Worm (Caenorhabditis elegans) whole organism, young adult: ENCODE results near the gene hrpl-1.
A peak's percentile ranks its signal among the peaks of the same experiment; 100 is the strongest.

Experiments used
- B0261.1 ChIP-seq: sonication (generic microtip); optimal IDR thresholded peaks from 2 replicates; lab custom pipeline; 2016; ENCODE audit warnings: mild to moderate bottlenecking, missing genetic modification characterization, moderate library complexity, missing compliant biosample characterization
- B0336.3 ChIP-seq: fragments of 200-800 bp; sonication (Bioruptor generic); IDR thresholded peaks from 2 replicates; pipeline ENCODE4 v1.3.6; 2022; ENCODE audit warnings: missing genetic modification characterization, missing compliant biosample characterization
- C17E4.6 ChIP-seq: fragments of 200-800 bp; sonication (Bioruptor generic); IDR thresholded peaks from 2 replicates; pipeline ENCODE4 v1.3.6; 2022; ENCODE audit warnings: missing genetic modification reagents, missing genetic modification characterization, missing compliant biosample characterization
- F10E7.11 ChIP-seq: sonication (generic microtip); optimal IDR thresholded peaks from 2 replicates; lab custom pipeline; 2017; ENCODE audit warnings: mild to moderate bottlenecking, missing genetic modification characterization, moderate library complexity, missing compliant biosample characterization
- F23B12.7 ChIP-seq: sonication (generic microtip); optimal IDR thresholded peaks from 2 replicates; lab custom pipeline; 2017; ENCODE audit warnings: missing genetic modification characterization, mild to moderate bottlenecking, missing compliant biosample characterization, antibody characterized with exemption, moderate library complexity; ENCODE audit not compliant: insufficient read depth
- F37B4.10 ChIP-seq: fragments of 200-800 bp; sonication (Bioruptor generic); IDR thresholded peaks from 2 replicates; pipeline ENCODE4 v1.3.6; 2022; ENCODE audit warnings: missing genetic modification characterization, missing compliant biosample characterization
- F39B2.1 ChIP-seq: fragments of 200-800 bp; sonication (Bioruptor generic); IDR thresholded peaks from 2 replicates; pipeline ENCODE4 v1.3.6; 2022; ENCODE audit warnings: missing genetic modification reagents, missing genetic modification characterization, missing compliant biosample characterization
- F52B5.7 ChIP-seq: sonication (generic microtip); optimal IDR thresholded peaks from 2 replicates; lab custom pipeline; 2016; ENCODE audit warnings: mild to moderate bottlenecking, missing genetic modification characterization, missing compliant biosample characterization
- F55B11.4 ChIP-seq: sonication (generic microtip); optimal IDR thresholded peaks from 2 replicates; lab custom pipeline; 2016; ENCODE audit warnings: missing compliant biosample characterization, missing genetic modification characterization, borderline replicate concordance; ENCODE audit not compliant: insufficient read depth
- F57C9.4 ChIP-seq: sonication (generic microtip); optimal IDR thresholded peaks from 2 replicates; lab custom pipeline; 2017; ENCODE audit warnings: mild to moderate bottlenecking, missing genetic modification characterization, missing compliant biosample characterization
- K12H6.12 ChIP-seq: fragments of 200-800 bp; sonication (Bioruptor generic); optimal IDR thresholded peaks from 2 replicates; lab custom pipeline; 2018; ENCODE audit warnings: mild to moderate bottlenecking, missing genetic modification characterization, missing compliant biosample characterization
- T26A5.8 ChIP-seq: sonication (generic microtip); optimal IDR thresholded peaks from 2 replicates; lab custom pipeline; 2016; ENCODE audit warnings: missing genetic modification characterization, missing compliant biosample characterization
- Y53F4B.3 ChIP-seq: fragments of 200-800 bp; sonication (Bioruptor generic); IDR thresholded peaks from 2 replicates; pipeline ENCODE4 v1.3.6; 2022; ENCODE audit warnings: missing genetic modification reagents, missing genetic modification characterization, missing compliant biosample characterization
- Y95B8A.8 ChIP-seq: fragments of 200-800 bp; sonication (Bioruptor generic); IDR thresholded peaks from 2 replicates; pipeline ENCODE4 v1.3.6; 2022; ENCODE audit warnings: missing genetic modification reagents, missing genetic modification characterization, missing compliant biosample characterization
- ama-1 ChIP-seq, 3 experiments: fragments of 150-350 bp in 1 of 3; sonication (generic microtip) in 2 of 3; optimal IDR thresholded peaks; 2 replicates each; lab custom pipeline; 2014 to 2018; ENCODE audit warnings: missing biosample characterization in 2 of 3, missing genetic modification characterization in 2 of 3, missing genetic modification reagents in 2 of 3
- aptf-3 ChIP-seq: fragments of 200-800 bp; sonication (Bioruptor generic); IDR thresholded peaks from 2 replicates; pipeline ENCODE4 v1.3.6; 2022; ENCODE audit warnings: missing genetic modification characterization, missing compliant biosample characterization
- attf-3 ChIP-seq: fragments of 200-800 bp; sonication (Bioruptor generic); conservative IDR thresholded peaks from 2 replicates; pipeline ENCODE4 v1.3.6; 2022; ENCODE audit warnings: missing genetic modification reagents, missing genetic modification characterization, missing compliant biosample characterization
- attf-5 ChIP-seq: fragments of 200-800 bp; sonication (Bioruptor generic); optimal IDR thresholded peaks from 2 replicates; lab custom pipeline; 2018; ENCODE audit warnings: mild to moderate bottlenecking, missing genetic modification characterization, missing compliant biosample characterization
- bed-2 ChIP-seq: fragments of 200-800 bp; sonication (Bioruptor generic); IDR thresholded peaks from 2 replicates; pipeline ENCODE4 v1.3.6; 2022; ENCODE audit warnings: missing genetic modification reagents, missing genetic modification characterization, missing compliant biosample characterization
- ceh-27 ChIP-seq: fragments of 200-800 bp; sonication (Bioruptor generic); optimal IDR thresholded peaks from 2 replicates; lab custom pipeline; 2018; ENCODE audit warnings: mild to moderate bottlenecking, missing genetic modification characterization, moderate library complexity, missing compliant biosample characterization
- ceh-58 ChIP-seq: fragments of 200-800 bp; sonication (Bioruptor generic); IDR thresholded peaks from 2 replicates; pipeline ENCODE4 v1.3.6; 2022; ENCODE audit warnings: missing genetic modification characterization, missing compliant biosample characterization
- egrh-3 ChIP-seq: fragments of 200-800 bp; sonication (Bioruptor generic); IDR thresholded peaks from 2 replicates; pipeline ENCODE4 v1.3.6; 2022; ENCODE audit warnings: missing genetic modification reagents, missing genetic modification characterization, missing compliant biosample characterization
- ets-4 ChIP-seq: fragments of 200-800 bp; sonication (Bioruptor generic); optimal IDR thresholded peaks from 2 replicates; lab custom pipeline; 2018; ENCODE audit warnings: mild to moderate bottlenecking, missing genetic modification characterization, missing compliant biosample characterization
- fkh-3 ChIP-seq: sonication (generic microtip); optimal IDR thresholded peaks from 2 replicates; lab custom pipeline; 2016; ENCODE audit warnings: mild to moderate bottlenecking, missing genetic modification characterization, missing compliant biosample characterization
- him-1 ChIP-seq: sonication (generic microtip); optimal IDR thresholded peaks from 2 replicates; lab custom pipeline; 2016; ENCODE audit warnings: missing genotype, missing genetic modification reagents, missing genetic modification characterization, missing compliant biosample characterization
- hrde-1 ChIP-seq: sonication (generic microtip); optimal IDR thresholded peaks from 2 replicates; lab custom pipeline; 2016; ENCODE audit warnings: missing genetic modification characterization, mild to moderate bottlenecking, missing compliant biosample characterization, moderate library complexity, missing genotype, missing genetic modification reagents, borderline replicate concordance
- let-526 ChIP-seq: fragments of 200-800 bp; sonication (Bioruptor generic); IDR thresholded peaks from 2 replicates; pipeline ENCODE4 v1.3.6; 2022; ENCODE audit warnings: missing genetic modification reagents, missing genetic modification characterization, missing compliant biosample characterization
- let-607 ChIP-seq, 2 experiments: fragments of 200-800 bp in 1 of 2; sonication (Bioruptor generic) in 1 of 2; sonication (generic microtip) in 1 of 2; optimal IDR thresholded peaks; 2 replicates each; lab custom pipeline; 2016 to 2018; ENCODE audit warnings: mild to moderate bottlenecking in 2 of 2, missing compliant biosample characterization in 2 of 2, missing genetic modification characterization in 2 of 2, moderate library complexity in 2 of 2, missing genotype in 1 of 2
- lin-40 ChIP-seq: sonication (generic microtip); optimal IDR thresholded peaks from 2 replicates; lab custom pipeline; 2016; ENCODE audit warnings: missing genetic modification characterization, mild to moderate bottlenecking, missing compliant biosample characterization, missing genotype, missing genetic modification reagents
- lin-54 ChIP-seq: fragments of 200-800 bp; sonication (Bioruptor generic); optimal IDR thresholded peaks from 2 replicates; lab custom pipeline; 2018; ENCODE audit warnings: mild to moderate bottlenecking, missing genetic modification characterization, missing compliant biosample characterization
- lsy-27 ChIP-seq: sonication (generic microtip); optimal IDR thresholded peaks from 2 replicates; lab custom pipeline; 2017; ENCODE audit warnings: missing genetic modification characterization, mild to moderate bottlenecking, missing compliant biosample characterization, antibody characterized with exemption, missing genotype, borderline replicate concordance; ENCODE audit not compliant: insufficient read depth
- madf-10 ChIP-seq: sonication (generic microtip); optimal IDR thresholded peaks from 2 replicates; lab custom pipeline; 2016; ENCODE audit warnings: mild to moderate bottlenecking, missing genetic modification characterization, missing compliant biosample characterization
- madf-8 ChIP-seq: fragments of 200-800 bp; sonication (Bioruptor generic); conservative IDR thresholded peaks from 2 replicates; pipeline ENCODE4 v1.3.6; 2022; ENCODE audit warnings: missing genetic modification reagents, missing genetic modification characterization, missing compliant biosample characterization
- mel-28 ChIP-seq: sonication (generic microtip); optimal IDR thresholded peaks from 2 replicates; lab custom pipeline; 2016; ENCODE audit warnings: borderline replicate concordance, mild to moderate bottlenecking, missing genetic modification characterization, missing compliant biosample characterization
- nfya-1 ChIP-seq: sonication (generic microtip); optimal IDR thresholded peaks from 2 replicates; lab custom pipeline; 2017; ENCODE audit warnings: antibody characterized with exemption, missing compliant biosample characterization, missing genetic modification characterization, borderline replicate concordance; ENCODE audit not compliant: insufficient read depth
- nhr-179 ChIP-seq: sonication (generic microtip); optimal IDR thresholded peaks from 2 replicates; lab custom pipeline; 2016; ENCODE audit warnings: mild to moderate bottlenecking, missing genetic modification characterization, missing compliant biosample characterization
- nhr-80 ChIP-seq: sonication (generic microtip); optimal IDR thresholded peaks from 2 replicates; lab custom pipeline; 2016; ENCODE audit warnings: missing genetic modification characterization, missing compliant biosample characterization
- sptf-2 ChIP-seq: fragments of 200-800 bp; sonication (Bioruptor generic); optimal IDR thresholded peaks from 2 replicates; lab custom pipeline; 2018; ENCODE audit warnings: mild to moderate bottlenecking, missing genetic modification characterization, missing compliant biosample characterization
- tbp1 ChIP-seq: fragments of 200-800 bp; sonication (Bioruptor generic); optimal IDR thresholded peaks from 2 replicates; lab custom pipeline; 2018; ENCODE audit warnings: mild to moderate bottlenecking, missing genetic modification characterization, missing compliant biosample characterization
- tlf-1 ChIP-seq: fragments of 200-800 bp; sonication (Bioruptor generic); optimal IDR thresholded peaks from 2 replicates; lab custom pipeline; 2018; ENCODE audit warnings: mild to moderate bottlenecking, missing genetic modification characterization, missing compliant biosample characterization
- unc-130 ChIP-seq: sonication (generic microtip); optimal IDR thresholded peaks from 2 replicates; lab custom pipeline; 2016; ENCODE audit warnings: missing genetic modification reagents, missing genetic modification characterization, missing compliant biosample characterization
- unc-62 ChIP-seq: fragments of 150-350 bp; optimal IDR thresholded peaks from 2 replicates; lab custom pipeline; 2014; ENCODE audit warnings: missing biosample characterization, missing genetic modification reagents, missing genetic modification characterization
- zfh-2 ChIP-seq: fragments of 200-800 bp; sonication (Bioruptor generic); conservative IDR thresholded peaks from 2 replicates; pipeline ENCODE4 v1.3.6; 2022; ENCODE audit warnings: missing genetic modification reagents, missing genetic modification characterization, missing compliant biosample characterization
- zim-3 ChIP-seq: sonication (generic microtip); optimal IDR thresholded peaks from 2 replicates; lab custom pipeline; 2017; ENCODE audit warnings: mild to moderate bottlenecking, missing genetic modification characterization, moderate library complexity, missing compliant biosample characterization
- ztf-18 ChIP-seq: sonication (generic microtip); optimal IDR thresholded peaks from 2 replicates; lab custom pipeline; 2016; ENCODE audit warnings: missing genotype, mild to moderate bottlenecking, missing genetic modification characterization, missing compliant biosample characterization
- ztf-22 ChIP-seq: fragments of 200-800 bp; sonication (Bioruptor generic); optimal IDR thresholded peaks from 2 replicates; lab custom pipeline; 2018; ENCODE audit warnings: mild to moderate bottlenecking, missing genetic modification characterization, moderate library complexity, missing compliant biosample characterization
- ztf-28 ChIP-seq: fragments of 200-800 bp; sonication (Bioruptor generic); IDR thresholded peaks from 2 replicates; pipeline ENCODE4 v1.3.6; 2022; ENCODE audit warnings: missing genetic modification reagents, missing genetic modification characterization, missing compliant biosample characterization
- ztf-6 ChIP-seq: fragments of 200-800 bp; sonication (Bioruptor generic); IDR thresholded peaks from 2 replicates; pipeline ENCODE4 v1.3.6; 2022; ENCODE audit warnings: missing genetic modification reagents, missing genetic modification characterization, missing compliant biosample characterization

Gene hrpl-1

ce11 chrII:6913309-6913708, 14.8 kb downstream of the hrpl-1 start, which contains the start of gene cyn-10 (continued):
- no peak for TF ChIP-seq T26A5.8 (tag; lab: Kevin White, UChicago)
- TF ChIP-seq ama-1 (optimal IDR thresholded peaks at IDR 0.05; lab: Kevin White, UChicago) = no peak
- no peak for TF ChIP-seq ama-1 (GFP tag; optimal IDR thresholded peaks at IDR 0.05; lab: Kevin White, UChicago)
- no peak for TF ChIP-seq sptf-2 (GFP tag; lab: Kevin White, UChicago)
- TF ChIP-seq tlf-1 = no peak
- TF ChIP-seq attf-3 (GFP tag; lab: Robert Waterston, UW) = peak; percentile 51; the same call in 1 of the 2 replicates
- peak; percentile 73 for TF ChIP-seq him-1 (tag; lab: Kevin White, UChicago)
- TF ChIP-seq B0336.3 (GFP tag; lab: Robert Waterston, UW) = no peak
- no peak for TF ChIP-seq fkh-3 (tag; lab: Kevin White, UChicago)
- no peak for TF ChIP-seq tbp1 (GFP tag; lab: Kevin White, UChicago)
- TF ChIP-seq lin-54 (GFP tag; lab: Kevin White, UChicago) = peak; percentile 94
- TF ChIP-seq egrh-3 (GFP tag; lab: Robert Waterston, UW) = no peak; the same call in 1 of the 2 replicates
- peak; percentile 31 for TF ChIP-seq K12H6.12 (tag; lab: Kevin White, UChicago)
- no peak for TF ChIP-seq zim-3
- peak; percentile 82; the same call in 1 of the 2 replicates for TF ChIP-seq bed-2 (GFP tag; lab: Robert Waterston, UW)
- no peak for TF ChIP-seq ztf-6
- TF ChIP-seq aptf-3 (GFP tag; lab: Robert Waterston, UW) = no peak
- TF ChIP-seq nhr-179 = no peak
- TF ChIP-seq Y53F4B.3 (GFP tag; lab: Robert Waterston, UW) = no peak
- 0 out of 2 replicates have a peak, but pooled peaks have one; percentile 53 for TF ChIP-seq F39B2.1 (GFP tag; lab: Robert Waterston, UW)
- no peak for TF ChIP-seq F23B12.7 (tag; lab: Kevin White, UChicago)
- TF ChIP-seq ets-4 (GFP tag; lab: Kevin White, UChicago) = no peak
- peak; percentile 53 for TF ChIP-seq lin-40 (tag; lab: Kevin White, UChicago)
- TF ChIP-seq nhr-80 (tag; lab: Kevin White, UChicago) = no peak
- no peak for TF ChIP-seq hrde-1 (tag; lab: Kevin White, UChicago)
- TF ChIP-seq ceh-58 (GFP tag; lab: Robert Waterston, UW) = no peak
- no peak for TF ChIP-seq unc-62 (GFP tag; lab: Kevin White, UChicago)
- no peak for TF ChIP-seq ztf-28
- TF ChIP-seq zfh-2 (GFP tag; lab: Robert Waterston, UW) = no peak
- TF ChIP-seq nfya-1 = no peak
- peak; percentile 56 for TF ChIP-seq F10E7.11 (tag; lab: Kevin White, UChicago)
- peak; percentile 68 for TF ChIP-seq madf-8
- TF ChIP-seq let-526 (GFP tag; lab: Robert Waterston, UW) = peak; percentile 86; the same call in 1 of the 2 replicates
- TF ChIP-seq C17E4.6 (GFP tag; lab: Robert Waterston, UW) = no peak; the same call in 1 of the 2 replicates
- TF ChIP-seq F55B11.4 (tag; lab: Kevin White, UChicago) = no peak
- TF ChIP-seq F57C9.4 (tag; lab: Kevin White, UChicago) = no peak
- no peak for TF ChIP-seq ztf-18
- peak; percentile 85 for TF ChIP-seq ceh-27 (GFP tag; lab: Kevin White, UChicago)
- TF ChIP-seq ztf-22 = no peak
- TF ChIP-seq F52B5.7 = no peak
- no peak for TF ChIP-seq mel-28 (tag; lab: Kevin White, UChicago)
- TF ChIP-seq madf-10 (tag; lab: Kevin White, UChicago) = peak; percentile 11
- TF ChIP-seq F37B4.10 (GFP tag; lab: Robert Waterston, UW) = no peak
- peak; percentile 84 for TF ChIP-seq unc-130 (GFP tag; lab: Kevin White, UChicago)
- TF ChIP-seq Y95B8A.8 = no peak
- TF ChIP-seq attf-5 (GFP tag; lab: Kevin White, UChicago) = no peak
- TF ChIP-seq let-607 (tag; optimal IDR thresholded peaks at IDR 0.05; lab: Kevin White, UChicago) = peak in 1 of 2 experiments; percentile 57
- no peak for TF ChIP-seq lsy-27 (tag; lab: Kevin White, UChicago)
- no peak for TF ChIP-seq B0261.1 (tag; lab: Kevin White, UChicago)
